Worm (Caenorhabditis elegans) whole organism, L1 larva: ENCODE data around the gene lin-14.

Source experiments
- C04F5.9 ChIP-seq: sonication (generic microtip); optimal IDR thresholded peaks from 2 replicates; lab custom pipeline; 2016; ENCODE audit warnings: missing genetic modification characterization, missing compliant biosample characterization
- C16A3.4 ChIP-seq: fragments of 150-350 bp; optimal IDR thresholded peaks from 2 replicates; lab custom pipeline; 2014; ENCODE audit warnings: missing biosample characterization, missing genetic modification characterization
- aly-2 ChIP-seq: fragments of 150-350 bp; optimal IDR thresholded peaks from 2 replicates; lab custom pipeline; 2014; ENCODE audit warnings: missing biosample characterization, missing genetic modification characterization
- ama-1 ChIP-seq: fragments of 150-350 bp; optimal IDR thresholded peaks from 2 replicates; lab custom pipeline; 2014
- ceh-8 ChIP-seq: fragments of 200-800 bp; sonication (Bioruptor generic); optimal IDR thresholded peaks from 2 replicates; lab custom pipeline; 2018; ENCODE audit warnings: mild to moderate bottlenecking, missing genetic modification characterization, moderate library complexity, missing compliant biosample characterization
- ceh-88 ChIP-seq: fragments of 200-800 bp; sonication (Bioruptor generic); IDR thresholded peaks from 2 replicates; pipeline ENCODE4 v1.3.6; 2022; ENCODE audit warnings: missing genetic modification characterization, missing compliant biosample characterization
- ces-1 ChIP-seq: fragments of 150-350 bp; optimal IDR thresholded peaks from 2 replicates; lab custom pipeline; 2014; ENCODE audit warnings: missing biosample characterization, missing genetic modification reagents, missing genetic modification characterization
- dpl-1 ChIP-seq, 3 experiments: fragments of 150-350 bp in 2 of 3; sonication (generic microtip) in 1 of 3; optimal IDR thresholded peaks; 2 replicates each; lab custom pipeline; 2014 to 2017; ENCODE audit warnings: missing biosample characterization in 3 of 3, missing genetic modification characterization in 3 of 3, missing genetic modification reagents in 3 of 3
- efl-1 ChIP-seq, 4 experiments: fragments of 150-350 bp; optimal IDR thresholded peaks in 3 of 4; peaks in 1 of 4; 1 replicate in 1 of 4; 2 replicates in 3 of 4; lab custom pipeline; 2014; ENCODE audit warnings: missing biosample characterization in 2 of 4, missing genetic modification characterization in 2 of 4, missing genetic modification reagents in 2 of 4
- egl-13 ChIP-seq: sonication (generic microtip); optimal IDR thresholded peaks from 2 replicates; lab custom pipeline; 2016; ENCODE audit warnings: missing genotype, missing genetic modification reagents, missing genetic modification characterization, missing compliant biosample characterization
- egl-27 ChIP-seq, 2 experiments: fragments of 150-350 bp in 1 of 2; sonication (generic microtip); optimal IDR thresholded peaks; 3 replicates each; lab custom pipeline; 2017 to 2018; ENCODE audit warnings: missing biosample characterization in 2 of 2, missing genetic modification characterization in 2 of 2, missing genetic modification reagents in 2 of 2
- ets-5 ChIP-seq: fragments of 200-800 bp; sonication (Bioruptor generic); IDR thresholded peaks from 2 replicates; pipeline ENCODE4 v1.3.6; 2022; ENCODE audit warnings: missing genetic modification characterization, missing compliant biosample characterization
- fkh-10 ChIP-seq: sonication (generic microtip); optimal IDR thresholded peaks from 2 replicates; lab custom pipeline; 2017; ENCODE audit warnings: missing biosample characterization, missing genetic modification reagents, missing genetic modification characterization
- fos-1 ChIP-seq: fragments of 150-350 bp; optimal IDR thresholded peaks from 2 replicates; lab custom pipeline; 2014; ENCODE audit warnings: missing biosample characterization, missing genetic modification characterization
- grh-1 ChIP-seq: fragments of 200-800 bp; sonication (Bioruptor generic); IDR thresholded peaks from 2 replicates; pipeline ENCODE4 v1.3.6; 2022; ENCODE audit warnings: missing genetic modification reagents, missing genetic modification characterization, missing compliant biosample characterization
- isw-1 ChIP-seq: fragments of 200-800 bp; sonication (Bioruptor generic); IDR thresholded peaks from 2 replicates; pipeline ENCODE4 v1.3.6; 2022; ENCODE audit warnings: missing genetic modification characterization, missing compliant biosample characterization
- jun-1 ChIP-seq: fragments of 150-350 bp; optimal IDR thresholded peaks from 2 replicates; lab custom pipeline; 2014; ENCODE audit warnings: missing biosample characterization, missing genetic modification reagents, missing genetic modification characterization
- lin-15B ChIP-seq: fragments of 150-350 bp; sonication (generic microtip); optimal IDR thresholded peaks from 3 replicates; lab custom pipeline; 2014; ENCODE audit warnings: missing biosample characterization, missing genetic modification characterization
- lin-35 ChIP-seq, 2 experiments: fragments of 150-350 bp; optimal IDR thresholded peaks; 2 replicates each; lab custom pipeline; 2014; ENCODE audit warnings: missing biosample characterization in 2 of 2, missing genetic modification characterization in 2 of 2, missing genetic modification reagents in 2 of 2
- lir-3 ChIP-seq: sonication (generic microtip); optimal IDR thresholded peaks from 2 replicates; lab custom pipeline; 2016; ENCODE audit warnings: mild to moderate bottlenecking, missing genetic modification characterization, moderate library complexity, missing compliant biosample characterization; ENCODE audit not compliant: poor library complexity
- lsy-2 ChIP-seq, 2 experiments: fragments of 150-350 bp; optimal IDR thresholded peaks; 2 replicates each; lab custom pipeline; 2014; ENCODE audit warnings: missing biosample characterization in 2 of 2, missing genetic modification characterization in 2 of 2
- mab-9 ChIP-seq: fragments of 200-800 bp; sonication (Bioruptor generic); IDR thresholded peaks from 2 replicates; pipeline ENCODE4 v1.3.6; 2022; ENCODE audit warnings: missing genetic modification reagents, missing genetic modification characterization, missing compliant biosample characterization
- mef-2 ChIP-seq: fragments of 150-350 bp; optimal IDR thresholded peaks from 2 replicates; lab custom pipeline; 2014; ENCODE audit warnings: missing biosample characterization, missing genetic modification characterization
- mep-1 ChIP-seq: fragments of 150-350 bp; optimal IDR thresholded peaks from 2 replicates; lab custom pipeline; 2014; ENCODE audit warnings: missing biosample characterization, missing genetic modification characterization
- nhr-11 ChIP-seq: fragments of 150-350 bp; optimal IDR thresholded peaks from 2 replicates; lab custom pipeline; 2014; ENCODE audit warnings: missing biosample characterization, missing genetic modification characterization
- nhr-19 ChIP-seq: fragments of 200-800 bp; sonication (Bioruptor generic); conservative IDR thresholded peaks from 2 replicates; pipeline ENCODE4 v1.3.6; 2022; ENCODE audit warnings: missing genetic modification characterization, missing compliant biosample characterization
- nhr-237 ChIP-seq: fragments of 150-350 bp; optimal IDR thresholded peaks from 2 replicates; lab custom pipeline; 2014; ENCODE audit warnings: missing biosample characterization, missing genetic modification characterization
- nhr-47 ChIP-seq: sonication (generic microtip); optimal IDR thresholded peaks from 2 replicates; lab custom pipeline; 2016; ENCODE audit warnings: mild to moderate bottlenecking, missing genetic modification characterization, moderate library complexity, missing compliant biosample characterization
- nhr-85 ChIP-seq: sonication (generic microtip); peaks from one replicate; lab custom pipeline; 2016; ENCODE audit warnings: missing genetic modification characterization, inconsistent platforms, missing compliant biosample characterization
- pax-3 ChIP-seq: fragments of 200-800 bp; sonication (Bioruptor generic); optimal IDR thresholded peaks from 2 replicates; lab custom pipeline; 2018; ENCODE audit warnings: mild to moderate bottlenecking, missing genetic modification characterization, moderate library complexity, missing compliant biosample characterization
- skn-1 ChIP-seq: fragments of 150-350 bp; optimal IDR thresholded peaks from 2 replicates; lab custom pipeline; 2014; ENCODE audit warnings: missing biosample characterization, missing genetic modification characterization
- sox-4 ChIP-seq: sonication (generic microtip); optimal IDR thresholded peaks from 2 replicates; lab custom pipeline; 2016; ENCODE audit warnings: missing genetic modification characterization, missing compliant biosample characterization
- tbx-2 ChIP-seq: sonication (generic microtip); optimal IDR thresholded peaks from 2 replicates; lab custom pipeline; 2016; ENCODE audit warnings: missing genetic modification characterization, missing compliant biosample characterization
- tlp-1 ChIP-seq: fragments of 150-350 bp; optimal IDR thresholded peaks from 2 replicates; lab custom pipeline; 2014; ENCODE audit warnings: missing biosample characterization, missing genetic modification characterization
- unc-62 ChIP-seq: fragments of 150-350 bp; optimal IDR thresholded peaks from 2 replicates; lab custom pipeline; 2014; ENCODE audit warnings: missing biosample characterization, missing genetic modification reagents, missing genetic modification characterization
- unc-98 ChIP-seq: fragments of 200-800 bp; sonication (Bioruptor generic); IDR thresholded peaks from 2 replicates; pipeline ENCODE4 v1.3.6; 2022; ENCODE audit warnings: missing genetic modification characterization, missing compliant biosample characterization
- vab-15 ChIP-seq: sonication (generic microtip); optimal IDR thresholded peaks from 2 replicates; lab custom pipeline; 2017; ENCODE audit warnings: missing genotype, mild to moderate bottlenecking, missing genetic modification characterization, missing compliant biosample characterization
- xbp-1 ChIP-seq: sonication (generic microtip); optimal IDR thresholded peaks from 2 replicates; lab custom pipeline; 2016; ENCODE audit warnings: missing genetic modification characterization, missing compliant biosample characterization
- zip-4 ChIP-seq: fragments of 200-800 bp; sonication (Bioruptor generic); optimal IDR thresholded peaks from 2 replicates; lab custom pipeline; 2018; ENCODE audit warnings: mild to moderate bottlenecking, missing genetic modification characterization, moderate library complexity, missing compliant biosample characterization
- ztf-11 ChIP-seq, 2 experiments: sonication (generic microtip); optimal IDR thresholded peaks; 2 replicates each; lab custom pipeline; 2016 to 2017; ENCODE audit warnings: missing genetic modification characterization in 2 of 2, missing biosample characterization in 1 of 2, missing compliant biosample characterization in 1 of 2
- ztf-4 ChIP-seq: fragments of 150-350 bp; optimal IDR thresholded peaks from 2 replicates; lab custom pipeline; 2014; ENCODE audit warnings: missing biosample characterization, missing genetic modification characterization

lin-14 gene

DNA sequence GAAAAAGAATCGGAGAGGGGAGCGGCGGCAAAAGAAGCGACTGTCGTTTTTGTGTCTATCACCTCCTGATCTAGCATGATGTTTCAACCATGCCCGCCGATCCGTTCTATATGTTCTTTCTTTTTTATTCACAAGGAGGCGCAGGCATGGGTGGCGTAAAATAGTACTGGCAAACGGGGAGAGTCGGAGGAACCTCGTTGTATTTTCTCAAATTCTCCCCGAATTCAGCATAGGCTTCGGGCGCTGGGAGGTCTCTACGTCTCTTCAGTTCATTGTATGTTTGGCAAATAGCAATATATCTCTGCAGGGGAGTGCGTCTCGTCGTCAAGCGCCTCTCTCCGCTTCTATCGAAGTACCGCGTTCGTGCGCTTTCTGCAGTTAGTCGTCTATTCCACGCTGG is at the start of gene lin-14 (continued):
- TF ChIP-seq pax-3 (no peak), zip-4 (GFP tag; lab: Kevin White, UChicago) (no peak), ceh-88 (no peak; the same call in 1 of the 2 replicates), nhr-85 (tag; lab: Kevin White, UChicago) (peak; percentile 91), xbp-1 (tag; lab: Kevin White, UChicago) (peak; percentile 52), vab-15 (no peak), jun-1 (tag; lab: Kevin White, UChicago) (peak; percentile 60), ets-5 (GFP tag; lab: Robert Waterston, UW) (no peak), C16A3.4 (tag; lab: Kevin White, UChicago) (peak; percentile 62), lin-15B (tag; lab: Kevin White, UChicago) (no peak), mef-2 (no peak), tbx-2 (tag; lab: Kevin White, UChicago) (peak; percentile 76), efl-1 (optimal IDR thresholded peaks at IDR 0.05; lab: Kevin White, UChicago) (peak; percentile 25 to 68), efl-1 (GFP tag; optimal IDR thresholded peaks at IDR 0.05 in 1 of 2; lab: Kevin White, UChicago) (peak in 1 of 2 experiments; percentile 94), lir-3 (tag; lab: Kevin White, UChicago) (peak; percentile 5), grh-1 (no peak), mep-1 (tag; lab: Kevin White, UChicago) (peak; percentile 82), aly-2 (tag; lab: Kevin White, UChicago) (no peak), unc-98 (GFP tag; lab: Robert Waterston, UW) (no peak), isw-1 (GFP tag; lab: Robert Waterston, UW) (no peak), ces-1 (GFP tag; lab: Kevin White, UChicago) (no peak), nhr-11 (tag; lab: Kevin White, UChicago) (no peak), lsy-2 (tag; optimal IDR thresholded peaks at IDR 0.05; lab: Kevin White, UChicago) (peak; percentile 35 to 67), ceh-8 (GFP tag; lab: Kevin White, UChicago) (no peak), nhr-19 (GFP tag; lab: Robert Waterston, UW) (peak; percentile 61; the same call in 1 of the 2 replicates), egl-27 (tag; optimal IDR thresholded peaks at IDR 0.05; lab: Kevin White, UChicago) (peak in 1 of 2 experiments; percentile 62), nhr-237 (tag; lab: Kevin White, UChicago) (no peak), ztf-4 (peak; percentile 1), mab-9 (GFP tag; lab: Robert Waterston, UW) (no peak), C04F5.9 (tag; lab: Kevin White, UChicago) (no peak), ztf-11 (tag; optimal IDR thresholded peaks at IDR 0.05; lab: Kevin White, UChicago) (no peak), fkh-10 (GFP tag; lab: Kevin White, UChicago) (peak; percentile 21)

DNA sequence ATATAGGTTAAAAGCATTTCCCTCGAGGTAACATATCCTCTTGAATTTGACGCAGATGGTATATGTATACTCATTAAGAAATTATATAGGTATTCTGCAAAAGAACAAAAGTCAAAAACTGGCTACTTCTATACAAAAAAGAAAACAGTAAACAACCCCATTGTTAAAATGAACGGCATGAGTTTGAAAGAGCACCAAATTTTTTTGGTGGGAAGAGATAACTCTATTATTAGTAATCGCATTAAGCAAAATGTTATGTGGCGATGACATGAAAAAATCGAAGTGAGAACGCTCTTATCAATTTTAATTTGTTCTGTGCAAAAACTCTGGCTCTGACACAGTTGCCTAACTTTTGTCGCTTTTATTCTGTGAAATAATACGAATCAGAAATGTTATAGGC is 46.7 kb upstream of the lin-14 start, which contains the start of gene F46C3.2:
F46C3.2 (minus strand) TSS at position 101 of the 400 bp plus-strand sequence.
- TF ChIP-seq nhr-237 (tag; lab: Kevin White, UChicago) (no peak), lir-3 (tag; lab: Kevin White, UChicago) (no peak), fos-1 (tag; lab: Kevin White, UChicago) (no peak), skn-1 (no peak), dpl-1 (GFP tag; optimal IDR thresholded peaks at IDR 0.05; lab: Kevin White, UChicago) (no peak), ama-1 (lab: Kevin White, UChicago) (no peak), sox-4 (tag; lab: Kevin White, UChicago) (no peak), fkh-10 (GFP tag; lab: Kevin White, UChicago) (no peak), lin-35 (GFP tag; optimal IDR thresholded peaks at IDR 0.05; lab: Kevin White, UChicago) (no peak), egl-13 (tag; lab: Kevin White, UChicago) (no peak), unc-62 (no peak), mep-1 (tag; lab: Kevin White, UChicago) (no peak), ceh-8 (GFP tag; lab: Kevin White, UChicago) (no peak), nhr-85 (tag; lab: Kevin White, UChicago) (no peak), tlp-1 (tag; lab: Kevin White, UChicago) (no peak), nhr-47 (tag; lab: Kevin White, UChicago) (no peak)
